Worm (Caenorhabditis elegans): Measurements from ENCODE around the gene Y48A6C.4.

ce11 chrIII:11113845-11114244 is 5.8 kb upstream of the Y48A6C.4 start:
- TF ChIP-seq dao-5 (tag; optimal IDR thresholded peaks at IDR 0.05) (no peak), W03F9.2 (tag; optimal IDR thresholded peaks at IDR 0.05) (no peak), him-1 (tag; optimal IDR thresholded peaks at IDR 0.05) (no peak)

All from whole organism, L4/young adult.